Worm (Caenorhabditis elegans): ENCODE results near the gene C24H12.8.

DNA sequence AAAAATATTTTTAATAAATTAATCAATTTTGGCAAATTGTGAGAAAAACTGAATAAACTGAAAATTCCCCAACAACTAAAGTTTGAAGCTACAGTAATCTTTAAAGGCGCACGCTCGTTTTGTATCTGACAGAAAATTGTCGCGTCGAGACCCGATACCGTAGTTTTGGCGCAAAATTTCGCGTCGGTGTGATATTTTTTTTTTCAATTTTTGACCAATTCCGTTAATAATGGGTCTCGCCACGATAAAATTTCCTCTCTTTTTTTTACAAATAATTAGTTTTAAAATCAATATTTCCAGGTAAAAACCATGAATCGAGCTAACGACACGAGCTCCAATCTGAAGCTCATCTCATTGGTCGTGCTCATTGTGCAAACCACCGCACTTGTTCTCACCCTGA lies 34.5 kb downstream of the C24H12.8 start, which contains the start of gene nstp-4:
- TF ChIP-seq mdt-29 (GFP tag; IDR thresholded peaks at IDR 0.05) = no peak
- no peak for TF ChIP-seq aly-2 (tag; optimal IDR thresholded peaks at IDR 0.05)
- no peak for TF ChIP-seq nhr-10 (tag; optimal IDR thresholded peaks at IDR 0.05)
- no peak for TF ChIP-seq nhr-237 (tag; optimal IDR thresholded peaks at IDR 0.05)
- no peak for TF ChIP-seq unc-130 (GFP tag; optimal IDR thresholded peaks at IDR 0.05)
- no peak for TF ChIP-seq lin-13 (GFP tag; optimal IDR thresholded peaks at IDR 0.05)
- no peak for TF ChIP-seq nhr-48 (tag; optimal IDR thresholded peaks at IDR 0.05)
- TF ChIP-seq nhr-77 (tag; optimal IDR thresholded peaks at IDR 0.05) = no peak
- no peak for TF ChIP-seq ztf-7 (tag; optimal IDR thresholded peaks at IDR 0.05)
- TF ChIP-seq sdz-12 (GFP tag; optimal IDR thresholded peaks at IDR 0.05) = no peak
- TF ChIP-seq ces-1 (GFP tag; optimal IDR thresholded peaks at IDR 0.05) = no peak
- no peak for TF ChIP-seq nhr-28 (tag; optimal IDR thresholded peaks at IDR 0.05)
